ENCODE assay signal across 5 worm cellular contexts in the genomic region with DNA sequence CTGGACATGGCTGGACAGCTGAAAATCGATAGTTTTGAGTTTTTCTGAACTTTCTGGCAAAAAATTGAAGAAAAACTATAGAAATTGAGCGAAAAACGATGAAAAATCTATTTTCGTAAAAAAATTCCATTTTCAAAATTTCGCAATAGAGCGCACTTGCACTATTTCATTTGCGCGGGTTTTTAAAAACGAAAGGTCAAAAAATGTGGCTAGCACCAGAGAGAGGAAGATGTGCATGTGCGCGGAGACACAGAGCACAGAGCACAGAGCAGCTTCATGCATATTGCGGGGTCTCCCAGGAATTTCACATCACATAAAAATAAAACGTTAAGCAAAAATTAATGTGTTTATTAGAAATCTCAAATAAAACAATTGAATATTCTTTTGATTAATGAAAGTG.
A peak's percentile ranks its signal among the peaks of the same experiment; 100 is the strongest.
TF ChIP-seq lines count a peak whose summit lies in the region.

Gene Y17G7B.18, minus strand, starts transcription at position 18 of the 400 bp plus-strand sequence.

TF ChIP-seq in whole organism, L1 larva, 84 proteins besides CTCF, POLR2A, EP300 and RAD21 (continues in another document):
- TF ChIP-seq nhr-28 (tag; optimal IDR thresholded peaks at IDR 0.05; lab: Kevin White, UChicago) (no peak), elt-3 (tag; optimal IDR thresholded peaks at IDR 0.05; lab: Kevin White, UChicago) (peak in 1 of 6 experiments; percentile 56), pag-3 (tag; optimal IDR thresholded peaks at IDR 0.05; lab: Kevin White, UChicago; ENCODE audit: borderline replicate concordance, insufficient read depth) (no peak), pax-3 (tag; optimal IDR thresholded peaks at IDR 0.05; lab: Kevin White, UChicago) (peak; percentile 34), egl-13 (tag; optimal IDR thresholded peaks at IDR 0.05; lab: Kevin White, UChicago) (peak; percentile 66), unc-62 (GFP tag; optimal IDR thresholded peaks at IDR 0.05; lab: Kevin White, UChicago) (no peak), grh-1 (GFP tag; IDR thresholded peaks at IDR 0.05; lab: Robert Waterston, UW) (no peak), nhr-84 (tag; optimal IDR thresholded peaks at IDR 0.05; lab: Kevin White, UChicago) (no peak), dpl-1 (GFP tag; optimal IDR thresholded peaks at IDR 0.05; lab: Kevin White, UChicago) (peak; percentile 96 to 98 (median 97)), isw-1 (GFP tag; IDR thresholded peaks at IDR 0.05; lab: Robert Waterston, UW) (peak; percentile 51), nhr-20 (tag; optimal IDR thresholded peaks at IDR 0.05; lab: Kevin White, UChicago) (peak; percentile 62), aha-1 (tag; optimal IDR thresholded peaks at IDR 0.05; lab: Kevin White, UChicago) (no peak), ets-5 (GFP tag; IDR thresholded peaks at IDR 0.05; lab: Robert Waterston, UW) (no peak), nhr-77 (tag; optimal IDR thresholded peaks at IDR 0.05; lab: Kevin White, UChicago) (peak; percentile 24), rnt-1 (tag; optimal IDR thresholded peaks at IDR 0.05; lab: Kevin White, UChicago) (peak; percentile 79), pqm-1 (tag; optimal IDR thresholded peaks at IDR 0.05; lab: Kevin White, UChicago) (no peak), nhr-237 (tag; optimal IDR thresholded peaks at IDR 0.05; lab: Kevin White, UChicago) (peak; percentile 19)

TF ChIP-seq in whole organism, L3 larva, 47 proteins besides CTCF, POLR2A, EP300 and RAD21 (continues in another document):
- TF ChIP-seq nfya-1 (tag; optimal IDR thresholded peaks at IDR 0.05; lab: Kevin White, UChicago; ENCODE audit: insufficient read depth) (peak; percentile 83), lin-15B (tag; optimal IDR thresholded peaks at IDR 0.05; lab: Kevin White, UChicago) (peak; percentile 84), snpc-4 (tag; optimal IDR thresholded peaks at IDR 0.05; lab: Kevin White, UChicago) (peak; percentile 64), R02D3.7 (tag; optimal IDR thresholded peaks at IDR 0.05; lab: Kevin White, UChicago) (peak; percentile 47), nhr-237 (tag; optimal IDR thresholded peaks at IDR 0.05; lab: Kevin White, UChicago) (no peak), ztf-11 (tag; optimal IDR thresholded peaks at IDR 0.05; lab: Kevin White, UChicago) (no peak), nhr-67 (tag; optimal IDR thresholded peaks at IDR 0.05; lab: Kevin White, UChicago) (no peak), nhr-23 (tag; optimal IDR thresholded peaks at IDR 0.05; lab: Kevin White, UChicago) (peak; percentile 53), ceh-82 (tag; optimal IDR thresholded peaks at IDR 0.05; lab: Kevin White, UChicago) (peak; percentile 33), egl-5 (tag; optimal IDR thresholded peaks at IDR 0.05; lab: Kevin White, UChicago) (peak; percentile 39), elt-3 (tag; optimal IDR thresholded peaks at IDR 0.05; lab: Kevin White, UChicago) (no peak), ceh-28 (tag; optimal IDR thresholded peaks at IDR 0.05; lab: Kevin White, UChicago) (peak; percentile 29), pha-4 (tag; optimal IDR thresholded peaks at IDR 0.05; lab: Kevin White, UChicago) (peak; percentile 87), lin-39 (tag; optimal IDR thresholded peaks at IDR 0.05; lab: Kevin White, UChicago) (peak; percentile 26), daf-12 (tag; optimal IDR thresholded peaks at IDR 0.05; lab: Kevin White, UChicago) (no peak), unc-62 (GFP tag; optimal IDR thresholded peaks at IDR 0.05; lab: Kevin White, UChicago) (no peak), hmg-11 (tag; optimal IDR thresholded peaks at IDR 0.05; lab: Kevin White, UChicago) (peak; percentile 78), unc-39 (tag; optimal IDR thresholded peaks at IDR 0.05; lab: Kevin White, UChicago) (no peak)

TF ChIP-seq in whole organism, early embryonic, 17 proteins besides CTCF, POLR2A, EP300 and RAD21:
- TF ChIP-seq F13C5.2 (tag; optimal IDR thresholded peaks at IDR 0.05; lab: Kevin White, UChicago) (peak; percentile 64), hnd-1 (tag; optimal IDR thresholded peaks at IDR 0.05; lab: Kevin White, UChicago) (no peak)
TF ChIP-seq in whole organism, early embryonic: peak in this region for 1.

TF ChIP-seq in whole organism, midembryonic, 9 proteins besides CTCF, POLR2A, EP300 and RAD21:
- TF ChIP-seq ztf-23 (GFP tag; IDR thresholded peaks at IDR 0.05; lab: Robert Waterston, UW) (0 out of 2 replicates have a peak, but pooled peaks have one; percentile 37), med-1 (GFP tag; optimal IDR thresholded peaks at IDR 0.05; lab: Kevin White, UChicago; ENCODE audit: insufficient read depth) (no peak)

TF ChIP-seq in whole organism, young adult, 124 proteins besides CTCF, POLR2A, EP300 and RAD21:
- TF ChIP-seq pbrm-1 (GFP tag; IDR thresholded peaks at IDR 0.05; lab: Robert Waterston, UW) (peak; percentile 19; the same call in 1 of the 2 replicates), egl-44 (GFP tag; IDR thresholded peaks at IDR 0.05; lab: Robert Waterston, UW) (no peak), snpc-4 (GFP tag; optimal IDR thresholded peaks at IDR 0.05; lab: Kevin White, UChicago) (no peak), snpc-4 (tag; optimal IDR thresholded peaks at IDR 0.05; lab: Kevin White, UChicago) (no peak), F23B12.7 (tag; optimal IDR thresholded peaks at IDR 0.05; lab: Kevin White, UChicago; ENCODE audit: insufficient read depth) (peak; percentile 21), zim-3 (tag; optimal IDR thresholded peaks at IDR 0.05; lab: Kevin White, UChicago) (no peak), lin-54 (GFP tag; optimal IDR thresholded peaks at IDR 0.05; lab: Kevin White, UChicago) (peak; percentile 90), lsl-1 (GFP tag; optimal IDR thresholded peaks at IDR 0.05; lab: Kevin White, UChicago) (peak; percentile 34), lin-40 (tag; optimal IDR thresholded peaks at IDR 0.05; lab: Kevin White, UChicago) (peak; percentile 42), attf-5 (GFP tag; optimal IDR thresholded peaks at IDR 0.05; lab: Kevin White, UChicago) (peak; percentile 76), madf-6 (GFP tag; IDR thresholded peaks at IDR 0.05; lab: Robert Waterston, UW) (0 out of 2 replicates have a peak, but pooled peaks have one; percentile 35), madf-3 (GFP tag; IDR thresholded peaks at IDR 0.05; lab: Robert Waterston, UW) (no peak), nhr-179 (tag; optimal IDR thresholded peaks at IDR 0.05; lab: Kevin White, UChicago) (no peak), lin-26 (GFP tag; IDR thresholded peaks at IDR 0.05; lab: Robert Waterston, UW) (no peak), rcor-1 (GFP tag; IDR thresholded peaks at IDR 0.05; lab: Robert Waterston, UW) (no peak), athp-1 (tag; optimal IDR thresholded peaks at IDR 0.05; lab: Kevin White, UChicago) (no peak), mxl-1 (tag; optimal IDR thresholded peaks at IDR 0.05; lab: Kevin White, UChicago) (no peak), dox-1 (GFP tag; IDR thresholded peaks at IDR 0.05; lab: Robert Waterston, UW) (peak; percentile 32; the same call in 1 of the 2 replicates), lin-35 (GFP tag; optimal IDR thresholded peaks at IDR 0.05; lab: Kevin White, UChicago) (peak; percentile 2 to 93 (median 75)), mcd-1 (GFP tag; IDR thresholded peaks at IDR 0.05; lab: Robert Waterston, UW) (peak; percentile 97), unc-130 (GFP tag; optimal IDR thresholded peaks at IDR 0.05; lab: Kevin White, UChicago) (no peak), ceh-79 (tag; optimal IDR thresholded peaks at IDR 0.05; lab: Kevin White, UChicago) (no peak), hsf-1 (GFP tag; IDR thresholded peaks at IDR 0.05; lab: Robert Waterston, UW) (0 out of 2 replicates have a peak, but pooled peaks have one; percentile 17), ztf-25 (GFP tag; IDR thresholded peaks at IDR 0.05; lab: Robert Waterston, UW) (no peak), aptf-2 (GFP tag; conservative IDR thresholded peaks at IDR 0.05; lab: Robert Waterston, UW) (no peak), akir-1 (GFP tag; optimal IDR thresholded peaks at IDR 0.05; lab: Kevin White, UChicago) (no peak), F52B5.7 (tag; optimal IDR thresholded peaks at IDR 0.05; lab: Kevin White, UChicago) (no peak), hmg-1.2 (GFP tag; IDR thresholded peaks at IDR 0.05; lab: Robert Waterston, UW) (peak; percentile 11; the same call in 1 of the 2 replicates), Y53F4B.3 (GFP tag; IDR thresholded peaks at IDR 0.05; lab: Robert Waterston, UW) (no peak), rpc-1 (optimal IDR thresholded peaks at IDR 0.05; lab: Kevin White, UChicago) (no peak), rpc-1 (tag; optimal IDR thresholded peaks at IDR 0.05; lab: Kevin White, UChicago) (no peak), nhr-90 (tag; optimal IDR thresholded peaks at IDR 0.05; lab: Kevin White, UChicago) (no peak), zfh-2 (GFP tag; conservative IDR thresholded peaks at IDR 0.05; lab: Robert Waterston, UW) (0 out of 2 replicates have a peak, but pooled peaks have one; percentile 2), dpl-1 (GFP tag; optimal IDR thresholded peaks at IDR 0.05; lab: Kevin White, UChicago) (peak; percentile 85), ceh-100 (GFP tag; IDR thresholded peaks at IDR 0.05; lab: Robert Waterston, UW) (no peak), Y53G8AR.9 (GFP tag; conservative IDR thresholded peaks at IDR 0.05; lab: Robert Waterston, UW) (no peak), efl-1 (GFP tag; optimal IDR thresholded peaks at IDR 0.05; lab: Kevin White, UChicago) (peak; percentile 84), cebp-1 (GFP tag; IDR thresholded peaks at IDR 0.05; lab: Robert Waterston, UW) (peak; percentile 37; the same call in 1 of the 2 replicates), cebp-1 (tag; optimal IDR thresholded peaks at IDR 0.05; lab: Kevin White, UChicago) (peak; percentile 94), ccch-3 (GFP tag; optimal IDR thresholded peaks at IDR 0.05; lab: Kevin White, UChicago) (no peak), C17E4.6 (GFP tag; IDR thresholded peaks at IDR 0.05; lab: Robert Waterston, UW) (no peak), F33H1.4 (GFP tag; IDR thresholded peaks at IDR 0.05; lab: Robert Waterston, UW) (peak; percentile 38), madf-10 (tag; optimal IDR thresholded peaks at IDR 0.05; lab: Kevin White, UChicago) (no peak), madf-8 (GFP tag; conservative IDR thresholded peaks at IDR 0.05; lab: Robert Waterston, UW) (no peak)
TF ChIP-seq in whole organism, young adult: peak in this region for 17.

Comparison
In these comparisons a context has a peak if more than half of its experiments do, and no peak if none do; other contexts are left out.
1. Of the 8 proteins assayed by ChIP-seq in both whole organism, young adult and whole organism, L1 larva: peak only in whole organism, young adult: none; only in whole organism, L1 larva: nhr-90 and snpc-4; in both: dpl-1, efl-1 and lin-35; in neither: 3.